Fruit fly (Drosophila melanogaster): ENCODE measurements around the gene Nmd3.

Gene Nmd3

dm6 chrX:2137587-2138341 is 46.7 kb downstream of the Nmd3 start (continued):
- TF ChIP-seq slbo (GFP tag; IDR thresholded peaks at IDR 0.05) (peak; percentile 99), Sox100B (GFP tag; optimal IDR thresholded peaks at IDR 0.05) (peak; percentile 99), CG11247 (GFP tag; IDR thresholded peaks at IDR 0.05) (peak; percentile 98), mld (GFP tag; IDR thresholded peaks at IDR 0.05; ENCODE audit: partially characterized antibody) (no peak), CG5180 (GFP tag; optimal IDR thresholded peaks at IDR 0.05) (peak; percentile 93), peb (GFP tag; IDR thresholded peaks at IDR 0.05) (peak; percentile 99), gcm2 (GFP tag; optimal IDR thresholded peaks at IDR 0.05) (peak; percentile 93), sens-2 (GFP tag; IDR thresholded peaks at IDR 0.05) (peak; percentile 97), CG18619 (GFP tag; optimal IDR thresholded peaks at IDR 0.05) (peak; percentile 99), Hr78 (GFP tag; optimal IDR thresholded peaks at IDR 0.05) (peak in 1 of 2 experiments; percentile 67), CG31388 (GFP tag; optimal IDR thresholded peaks at IDR 0.05) (peak; percentile 97), btn (GFP tag; optimal IDR thresholded peaks at IDR 0.05) (peak; percentile 72), CG8924 (tag; optimal IDR thresholded peaks at IDR 0.05) (peak; percentile 99), trem (tag; optimal IDR thresholded peaks at IDR 0.05) (peak; percentile 97), psq (GFP tag; optimal IDR thresholded peaks at IDR 0.05) (peak; percentile 91), gt (GFP tag; IDR thresholded peaks at IDR 0.05) (peak; percentile 97), bbx (GFP tag; IDR thresholded peaks at IDR 0.05; ENCODE audit: partially characterized antibody) (peak; percentile 49), Sry-β (GFP tag; optimal IDR thresholded peaks at IDR 0.05) (peak; percentile 63), hbn (GFP tag; IDR thresholded peaks at IDR 0.05; ENCODE audit: partially characterized antibody) (peak; percentile 15; the same call in 1 of the 2 replicates), otp (GFP tag; IDR thresholded peaks at IDR 0.05) (peak; percentile 97), slou (GFP tag; optimal IDR thresholded peaks at IDR 0.05) (peak; percentile 98), corto (GFP tag; optimal IDR thresholded peaks at IDR 0.05) (peak; percentile 97), CG14710 (tag; optimal IDR thresholded peaks at IDR 0.05) (peak; percentile 98), CG4730 (GFP tag; IDR thresholded peaks at IDR 0.05) (peak; percentile 98), Xrp1 (GFP tag; IDR thresholded peaks at IDR 0.05) (peak; percentile 99), prd (optimal IDR thresholded peaks at IDR 0.05) (no peak), prd (GFP tag; IDR thresholded peaks at IDR 0.05) (peak; percentile 99), CG14860 (GFP tag; IDR thresholded peaks at IDR 0.05; ENCODE audit: partially characterized antibody) (peak; percentile 77), Bdp1 (GFP tag; optimal IDR thresholded peaks at IDR 0.05) (peak; percentile 87), CG6765 (GFP tag; optimal IDR thresholded peaks at IDR 0.05) (peak; percentile 99), CoRest (tag; optimal IDR thresholded peaks at IDR 0.05) (peak; percentile 100), bigmax (GFP tag; optimal IDR thresholded peaks at IDR 0.05) (peak; percentile 79), chm (GFP tag; IDR thresholded peaks at IDR 0.05) (peak; percentile 97), z (GFP tag; IDR thresholded peaks at IDR 0.05) (peak; percentile 79), fd96Cb (tag; optimal IDR thresholded peaks at IDR 0.05) (peak; percentile 99), yki (optimal IDR thresholded peaks at IDR 0.05) (no peak), CG8089 (GFP tag; optimal IDR thresholded peaks at IDR 0.05) (peak; percentile 79), CG3847 (GFP tag; IDR thresholded peaks at IDR 0.05) (peak; percentile 99), PHDP (tag; optimal IDR thresholded peaks at IDR 0.05) (peak; percentile 100), dimm (GFP tag; IDR thresholded peaks at IDR 0.05) (peak; percentile 96), Hey (tag; optimal IDR thresholded peaks at IDR 0.05) (peak; percentile 94), CG12299 (tag; optimal IDR thresholded peaks at IDR 0.05) (peak; percentile 99), Jarid2 (GFP tag; optimal IDR thresholded peaks at IDR 0.05) (peak; percentile 91), CG2129 (GFP tag; IDR thresholded peaks at IDR 0.05; ENCODE audit: partially characterized antibody) (no peak), CG34422 (GFP tag; IDR thresholded peaks at IDR 0.05) (peak; percentile 99), ems (GFP tag; optimal IDR thresholded peaks at IDR 0.05) (peak; percentile 96), CG4360 (GFP tag; IDR thresholded peaks at IDR 0.05) (peak; percentile 91), CG1832 (GFP tag; optimal IDR thresholded peaks at IDR 0.05) (no peak), CG18764 (GFP tag; optimal IDR thresholded peaks at IDR 0.05) (peak; percentile 97)

Data from whole organism, embryonic.